Worm (Caenorhabditis elegans): ENCODE measurements around the gene ZK742.6.

ZK742.6 gene

ce11 chrV:7775226-7775625 lies 39.5 kb downstream of the ZK742.6 start:
- TF ChIP-seq him-1 (tag; optimal IDR thresholded peaks at IDR 0.05) (no peak), dao-5 (tag; optimal IDR thresholded peaks at IDR 0.05) (no peak), W03F9.2 (tag; optimal IDR thresholded peaks at IDR 0.05) (no peak)

- TF ChIP-seq him-1 (tag; optimal IDR thresholded peaks at IDR 0.05) (no peak), dao-5 (tag; optimal IDR thresholded peaks at IDR 0.05) (no peak), W03F9.2 (tag; optimal IDR thresholded peaks at IDR 0.05) (no peak)
Measured at ce11 chrV:7774143-7774595, 40.6 kb downstream of the ZK742.6 start, which contains the start of gene grl-10. Gene grl-10 (plus strand): TSS chrV:7774545.

- TF ChIP-seq W03F9.2 (tag; optimal IDR thresholded peaks at IDR 0.05): no peak
Measured at ce11 chrV:7773647-7774046, 41.1 kb downstream of the ZK742.6 start.

- TF ChIP-seq him-1 (tag; optimal IDR thresholded peaks at IDR 0.05) (no peak), W03F9.2 (tag; optimal IDR thresholded peaks at IDR 0.05) (no peak), dao-5 (tag; optimal IDR thresholded peaks at IDR 0.05) (no peak)
Measured at ce11 chrV:7770961-7771360, 43.8 kb downstream of the ZK742.6 start, which contains the start of gene frpr-3. Gene frpr-3 (plus strand): TSS chrV:7771261.
